Fruit fly (Drosophila melanogaster): Measurements from ENCODE around the gene Mkrn1.
A peak's percentile ranks its signal among the peaks of the same experiment; 100 is the strongest.

The Mkrn1 gene

DNA sequence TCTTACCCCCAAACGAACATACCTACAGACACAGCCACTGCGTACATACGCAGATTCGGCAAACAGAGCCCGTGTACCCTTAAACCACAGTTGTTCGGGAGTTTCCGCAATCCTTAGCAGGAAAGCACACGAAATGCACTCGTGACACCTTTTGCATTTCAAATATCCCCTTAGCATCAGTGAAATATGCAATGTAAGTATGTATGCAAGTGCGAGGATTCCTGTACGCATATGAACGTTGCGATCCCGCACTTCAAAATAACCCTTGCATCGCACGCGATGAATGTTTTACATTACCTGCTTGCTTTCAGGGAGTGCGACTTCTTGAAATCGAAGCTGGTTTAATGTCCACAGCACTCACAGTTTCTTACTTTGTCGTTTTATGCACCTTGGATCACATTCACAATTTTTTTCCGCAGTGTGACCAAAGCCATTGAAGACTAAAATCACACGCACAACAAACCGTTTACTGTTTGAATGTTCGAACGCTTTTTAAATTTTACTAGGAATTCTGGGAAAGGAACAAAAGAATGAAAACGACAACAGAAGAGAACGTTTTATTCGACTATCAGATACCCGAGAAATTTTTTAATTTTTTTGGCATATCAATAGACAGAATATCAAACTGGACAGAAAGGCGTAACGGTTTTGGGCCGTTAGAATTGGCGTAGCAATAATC lies at the start of gene Mkrn1 (continued):
- TF ChIP-seq stwl (tag; optimal IDR thresholded peaks at IDR 0.05) (peak; percentile 78), CG17385 (GFP tag; optimal IDR thresholded peaks at IDR 0.05) (no peak), insv (GFP tag; optimal IDR thresholded peaks at IDR 0.05) (no peak), CG18476 (GFP tag; optimal IDR thresholded peaks at IDR 0.05) (no peak), Hr78 (GFP tag; optimal IDR thresholded peaks at IDR 0.05) (no peak), CG18262 (tag; optimal IDR thresholded peaks at IDR 0.05) (no peak), Opbp (GFP tag; IDR thresholded peaks at IDR 0.05; ENCODE audit: partially characterized antibody) (peak; percentile 79), CG6791 (GFP tag; IDR thresholded peaks at IDR 0.05; ENCODE audit: partially characterized antibody) (peak; percentile 94), CG13296 (GFP tag; optimal IDR thresholded peaks at IDR 0.05) (no peak), Kr (GFP tag; optimal IDR thresholded peaks at IDR 0.05) (no peak), CG6175 (GFP tag; IDR thresholded peaks at IDR 0.05) (no peak), Trl (optimal IDR thresholded peaks at IDR 0.05) (no peak), Trl (GFP tag; optimal IDR thresholded peaks at IDR 0.05) (no peak), croc (GFP tag; conservative IDR thresholded peaks at IDR 0.05) (no peak), bcd (GFP tag; optimal IDR thresholded peaks at IDR 0.05) (no peak), CG12659 (GFP tag; optimal IDR thresholded peaks at IDR 0.05) (peak; percentile 35), sc (optimal IDR thresholded peaks at IDR 0.05) (no peak), sc (GFP tag; optimal IDR thresholded peaks at IDR 0.05) (no peak), z (GFP tag; IDR thresholded peaks at IDR 0.05) (no peak), CG4854 (GFP tag; optimal IDR thresholded peaks at IDR 0.05) (no peak), sim (GFP tag; IDR thresholded peaks at IDR 0.05) (no peak), Stat92E (GFP tag; optimal IDR thresholded peaks at IDR 0.05) (peak in 1 of 3 experiments; percentile 58), CG2678 (tag; optimal IDR thresholded peaks at IDR 0.05) (no peak), jigr1 (GFP tag; IDR thresholded peaks at IDR 0.05) (no peak), CG14710 (tag; optimal IDR thresholded peaks at IDR 0.05) (peak; percentile 44), CG15269 (tag; optimal IDR thresholded peaks at IDR 0.05) (no peak), ci (GFP tag; IDR thresholded peaks at IDR 0.05) (no peak), ken (GFP tag; IDR thresholded peaks at IDR 0.05) (no peak), CG4617 (GFP tag; optimal IDR thresholded peaks at IDR 0.05; ENCODE audit: borderline replicate concordance) (peak; percentile 96), nom (GFP tag; optimal IDR thresholded peaks at IDR 0.05) (peak; percentile 41), fd102C (GFP tag; optimal IDR thresholded peaks at IDR 0.05) (no peak), Bdp1 (GFP tag; optimal IDR thresholded peaks at IDR 0.05) (no peak), exex (tag; optimal IDR thresholded peaks at IDR 0.05) (no peak), ro (GFP tag; IDR thresholded peaks at IDR 0.05) (no peak), CkIIα-i1 (GFP tag; IDR thresholded peaks at IDR 0.05) (no peak), CG12744 (GFP tag; optimal IDR thresholded peaks at IDR 0.05) (no peak), Lpt (GFP tag; optimal IDR thresholded peaks at IDR 0.05) (no peak), HmgD (GFP tag; optimal IDR thresholded peaks at IDR 0.05) (peak; percentile 44), CG14860 (GFP tag; IDR thresholded peaks at IDR 0.05; ENCODE audit: partially characterized antibody) (peak; percentile 97), CG7786 (GFP tag; optimal IDR thresholded peaks at IDR 0.05) (no peak), CG8944 (GFP tag; optimal IDR thresholded peaks at IDR 0.05) (no peak), CG2120 (GFP tag; optimal IDR thresholded peaks at IDR 0.05) (no peak), CG31365 (tag; optimal IDR thresholded peaks at IDR 0.05) (no peak), CG17802 (tag; optimal IDR thresholded peaks at IDR 0.05) (no peak), Hr51 (GFP tag; optimal IDR thresholded peaks at IDR 0.05) (no peak), br (optimal IDR thresholded peaks at IDR 0.05) (no peak), CoRest (tag; optimal IDR thresholded peaks at IDR 0.05) (no peak), CG12942 (GFP tag; optimal IDR thresholded peaks at IDR 0.05) (no peak), tna (GFP tag; IDR thresholded peaks at IDR 0.05; ENCODE audit: partially characterized antibody) (peak; percentile 94), odd (GFP tag; optimal IDR thresholded peaks at IDR 0.05) (no peak)

Measured in whole organism, embryonic.